Fruit fly (Drosophila melanogaster) whole organism, embryonic: ENCODE measurements around the gene Mettl2.

ENCODE experiments used
- BEAF-32 ChIP-seq: fragments of 200-800 bp; sonication (Bioruptor generic); optimal IDR thresholded peaks from 3 replicates; lab custom pipeline; 2017; ENCODE audit warnings: missing biosample characterization, missing genetic modification characterization, mild to moderate bottlenecking, moderate library complexity, missing genetic modification reagents
- C15 ChIP-seq: fragments of 200-800 bp; sonication (Bioruptor generic); IDR thresholded peaks from 3 replicates; pipeline ENCODE4 v1.3.6; 2022; ENCODE audit warnings: missing biosample characterization, missing genetic modification characterization
- CG10321 ChIP-seq: fragments of 200-800 bp; sonication (Bioruptor generic); IDR thresholded peaks from 2 replicates; pipeline ENCODE4 v1.3.6; 2022; ENCODE audit warnings: missing biosample characterization, missing genetic modification characterization
- CG10543 ChIP-seq: fragments of 200-800 bp; sonication (Bioruptor generic); optimal IDR thresholded peaks from 3 replicates; lab custom pipeline; 2017; ENCODE audit warnings: missing biosample characterization, mild to moderate bottlenecking, missing genetic modification characterization, moderate library complexity
- CG13775 ChIP-seq: fragments of 200-800 bp; sonication (Bioruptor generic); optimal IDR thresholded peaks from 3 replicates; lab custom pipeline; 2017; ENCODE audit warnings: missing biosample characterization, mild to moderate bottlenecking, missing genetic modification characterization
- CG15514 ChIP-seq: fragments of 200-800 bp; sonication (Bioruptor generic); optimal IDR thresholded peaks from 3 replicates; lab custom pipeline; 2017; ENCODE audit warnings: missing biosample characterization, missing genetic modification characterization, mild to moderate bottlenecking, moderate library complexity, missing genetic modification reagents
- CG1647 ChIP-seq: fragments of 200-800 bp; sonication (Bioruptor generic); optimal IDR thresholded peaks from 3 replicates; lab custom pipeline; 2016; ENCODE audit warnings: missing biosample characterization, missing genetic modification characterization
- CG16813 ChIP-seq: fragments of 200-800 bp; sonication (Bioruptor generic); IDR thresholded peaks from 3 replicates; pipeline ENCODE4 v1.3.6; 2022; ENCODE audit warnings: missing biosample characterization, missing genetic modification characterization; ENCODE audit not compliant: partially characterized antibody
- CG17361 ChIP-seq: fragments of 200-800 bp; sonication (Bioruptor generic); IDR thresholded peaks from 3 replicates; pipeline ENCODE4 v1.3.6; 2022; ENCODE audit warnings: missing biosample characterization, missing genetic modification characterization
- CG17829 ChIP-seq: fragments of 200-800 bp; optimal IDR thresholded peaks from 2 replicates; lab custom pipeline; 2019; ENCODE audit warnings: missing biosample characterization, mild to moderate bottlenecking, missing genetic modification characterization, moderate library complexity
- CG18599 ChIP-seq: fragments of 200-800 bp; sonication (Bioruptor generic); optimal IDR thresholded peaks from 3 replicates; lab custom pipeline; 2017; ENCODE audit warnings: missing biosample characterization, missing genetic modification characterization, mild to moderate bottlenecking, moderate library complexity, missing genetic modification reagents
- CG31441 ChIP-seq: fragments of 200-800 bp; sonication (Bioruptor generic); IDR thresholded peaks from 2 replicates; pipeline ENCODE4 v1.3.6; 2022; ENCODE audit warnings: missing biosample characterization, missing genetic modification characterization
- CG3163 ChIP-seq: fragments of 200-800 bp; sonication (Bioruptor generic); optimal IDR thresholded peaks from 3 replicates; lab custom pipeline; 2016; ENCODE audit warnings: missing biosample characterization, missing genetic modification characterization
- CG4328 ChIP-seq: fragments of 200-800 bp; sonication (Bioruptor generic); optimal IDR thresholded peaks from 3 replicates; lab custom pipeline; 2017; ENCODE audit warnings: missing biosample characterization, missing genetic modification reagents, missing genetic modification characterization
- CG6689 ChIP-seq: fragments of 200-800 bp; sonication (Bioruptor generic); IDR thresholded peaks from 2 replicates; pipeline ENCODE4 v1.3.6; 2022; ENCODE audit warnings: missing biosample characterization, missing genetic modification characterization
- CG9817 ChIP-seq: fragments of 200-800 bp; sonication (Bioruptor generic); optimal IDR thresholded peaks from 2 replicates; lab custom pipeline; 2018; ENCODE audit warnings: missing biosample characterization, mild to moderate bottlenecking, missing genetic modification characterization, moderate library complexity
- Dad ChIP-seq: fragments of 200-800 bp; sonication (Bioruptor generic); optimal IDR thresholded peaks from 3 replicates; lab custom pipeline; 2016; ENCODE audit warnings: missing biosample characterization, missing genetic modification characterization
- Dip3 ChIP-seq: fragments of 200-800 bp; sonication (Bioruptor generic); optimal IDR thresholded peaks from 3 replicates; lab custom pipeline; 2016; ENCODE audit warnings: missing biosample characterization, missing genetic modification characterization
- Fer1 ChIP-seq: fragments of 200-800 bp; sonication (Bioruptor generic); optimal IDR thresholded peaks from 2 replicates; lab custom pipeline; 2017; ENCODE audit warnings: missing biosample characterization, mild to moderate bottlenecking, missing genetic modification characterization
- HLH54F ChIP-seq: fragments of 200-800 bp; sonication (Bioruptor generic); optimal IDR thresholded peaks from 3 replicates; lab custom pipeline; 2016; ENCODE audit warnings: missing biosample characterization, missing genetic modification characterization
- Hey ChIP-seq: fragments of 200-800 bp; sonication (Bioruptor generic); optimal IDR thresholded peaks from 3 replicates; lab custom pipeline; 2018; ENCODE audit warnings: missing biosample characterization, mild to moderate bottlenecking, missing genetic modification characterization
- Nf-YA ChIP-seq: fragments of 200-800 bp; sonication (Bioruptor generic); IDR thresholded peaks from 2 replicates; pipeline ENCODE4 v1.3.6; 2022; ENCODE audit warnings: missing biosample characterization, missing genetic modification characterization
- Taf1 ChIP-seq: fragments of 200-800 bp; sonication (Bioruptor generic); IDR thresholded peaks from 2 replicates; pipeline ENCODE4 v1.3.6; 2022; ENCODE audit warnings: missing biosample characterization, missing genetic modification characterization
- Usf ChIP-seq: fragments of 200-800 bp; sonication (Bioruptor generic); optimal IDR thresholded peaks from 2 replicates; lab custom pipeline; 2017; ENCODE audit warnings: missing genotype, missing biosample characterization, missing genetic modification characterization
- YL-1 ChIP-seq: fragments of 200-800 bp; sonication (Bioruptor generic); optimal IDR thresholded peaks from 3 replicates; lab custom pipeline; 2017; ENCODE audit warnings: missing biosample characterization, mild to moderate bottlenecking, missing genetic modification characterization
- ara ChIP-seq: fragments of 200-800 bp; sonication (Bioruptor generic); IDR thresholded peaks from 2 replicates; pipeline ENCODE4 v1.3.6; 2022; ENCODE audit warnings: missing biosample characterization, missing genetic modification characterization
- bcd ChIP-seq: fragments of 200-800 bp; sonication (Bioruptor generic); optimal IDR thresholded peaks from 2 replicates; lab custom pipeline; 2017; ENCODE audit warnings: missing biosample characterization, mild to moderate bottlenecking, missing genetic modification characterization
- dan ChIP-seq: fragments of 200-800 bp; sonication (Bioruptor generic); IDR thresholded peaks from 2 replicates; pipeline ENCODE4 v1.3.6; 2022; ENCODE audit warnings: missing biosample characterization, missing genetic modification characterization
- gsb ChIP-seq: fragments of 200-800 bp; sonication (Bioruptor generic); IDR thresholded peaks from 2 replicates; pipeline ENCODE4 v1.3.6; 2022; ENCODE audit warnings: missing biosample characterization, missing genetic modification characterization
- her ChIP-seq: fragments of 200-800 bp; sonication (Bioruptor generic); optimal IDR thresholded peaks from 2 replicates; lab custom pipeline; 2016; ENCODE audit warnings: missing biosample characterization, missing genetic modification characterization
- hth ChIP-seq: fragments of >200 bp; optimal IDR thresholded peaks from 2 replicates; lab custom pipeline; 2017; ENCODE audit warnings: inconsistent platforms
- kah ChIP-seq: fragments of 200-800 bp; sonication (Bioruptor generic); optimal IDR thresholded peaks from 2 replicates; lab custom pipeline; 2018; ENCODE audit warnings: missing biosample characterization, mild to moderate bottlenecking, missing genetic modification characterization
- lab ChIP-seq: fragments of 200-800 bp; sonication (Bioruptor generic); optimal IDR thresholded peaks from 3 replicates; lab custom pipeline; 2017; ENCODE audit warnings: missing biosample characterization, missing genetic modification characterization, mild to moderate bottlenecking, moderate library complexity, missing genetic modification reagents
- lmd ChIP-seq: fragments of 200-800 bp; sonication (Bioruptor generic); IDR thresholded peaks from 2 replicates; pipeline ENCODE4 v1.3.6; 2022; ENCODE audit warnings: missing biosample characterization, missing genetic modification characterization
- lov ChIP-seq, 2 experiments: fragments of 200-800 bp in 1 of 2; fragments of >200 bp in 1 of 2; sonication (Bioruptor generic) in 1 of 2; IDR thresholded peaks in 1 of 2; optimal IDR thresholded peaks in 1 of 2; 2 replicates in 1 of 2; 3 replicates in 1 of 2; pipeline versions ENCODE4 v1.3.6 to Lab custom; 2017 to 2022; ENCODE audit warnings: missing biosample characterization in 1 of 2, missing genetic modification characterization in 1 of 2
- luna ChIP-seq: fragments of 200-800 bp; sonication (Bioruptor generic); optimal IDR thresholded peaks from 2 replicates; lab custom pipeline; 2016; ENCODE audit warnings: missing biosample characterization, missing genetic modification characterization
- mld ChIP-seq: fragments of 200-800 bp; sonication (Bioruptor generic); IDR thresholded peaks from 3 replicates; pipeline ENCODE4 v1.3.6; 2022; ENCODE audit warnings: missing biosample characterization, missing genetic modification characterization; ENCODE audit not compliant: partially characterized antibody
- nerfin-2 ChIP-seq: fragments of 200-800 bp; sonication (Bioruptor generic); IDR thresholded peaks from 2 replicates; pipeline ENCODE4 v1.3.6; 2022; ENCODE audit warnings: missing biosample characterization, missing genetic modification characterization; ENCODE audit not compliant: partially characterized antibody
- onecut ChIP-seq: fragments of 200-800 bp; sonication (Bioruptor generic); IDR thresholded peaks from 2 replicates; pipeline ENCODE4 v1.3.6; 2022; ENCODE audit warnings: missing biosample characterization, missing genetic modification characterization
- psq ChIP-seq: fragments of 200-800 bp; sonication (Bioruptor generic); optimal IDR thresholded peaks from 2 replicates; lab custom pipeline; 2017; ENCODE audit warnings: missing biosample characterization, missing genetic modification characterization
- ranshi ChIP-seq: fragments of 200-800 bp; sonication (Bioruptor generic); IDR thresholded peaks from 2 replicates; pipeline ENCODE4 v1.3.6; 2022; ENCODE audit warnings: missing biosample characterization, missing genetic modification characterization
- rib ChIP-seq: fragments of 200-800 bp; sonication (Bioruptor generic); IDR thresholded peaks from 2 replicates; pipeline ENCODE4 v1.3.6; 2022; ENCODE audit warnings: missing biosample characterization, missing genetic modification characterization
- sd ChIP-seq: fragments of 200-800 bp; sonication (Bioruptor generic); optimal IDR thresholded peaks from 3 replicates; lab custom pipeline; 2018; ENCODE audit warnings: missing biosample characterization, mild to moderate bottlenecking, missing genetic modification characterization, moderate library complexity
- slbo ChIP-seq: fragments of 200-800 bp; sonication (Bioruptor generic); IDR thresholded peaks from 2 replicates; pipeline ENCODE4 v1.3.6; 2022; ENCODE audit warnings: missing biosample characterization, missing genetic modification characterization
- so ChIP-seq: fragments of 200-800 bp; sonication (Bioruptor generic); IDR thresholded peaks from 3 replicates; pipeline ENCODE4 v1.3.6; 2022; ENCODE audit warnings: missing biosample characterization, missing genetic modification characterization
- sob ChIP-seq: fragments of 200-800 bp; sonication (Bioruptor generic); IDR thresholded peaks from 2 replicates; pipeline ENCODE4 v1.3.6; 2022; ENCODE audit warnings: missing biosample characterization, missing genetic modification characterization
- sr ChIP-seq: fragments of 200-800 bp; sonication (Bioruptor generic); IDR thresholded peaks from 3 replicates; pipeline ENCODE4 v1.3.6; 2022; ENCODE audit warnings: missing biosample characterization, missing genetic modification characterization
- toy ChIP-seq: fragments of 200-800 bp; sonication (Bioruptor generic); IDR thresholded peaks from 2 replicates; pipeline ENCODE4 v1.3.6; 2022; ENCODE audit warnings: missing biosample characterization, missing genetic modification characterization
- zen ChIP-seq: fragments of 200-800 bp; sonication (Bioruptor generic); optimal IDR thresholded peaks from 3 replicates; lab custom pipeline; 2018; ENCODE audit warnings: missing biosample characterization, mild to moderate bottlenecking, missing genetic modification characterization, moderate library complexity

The Mettl2 gene

dm6 chr3L:1591692-1592371 lies 47.2 kb downstream of the Mettl2 start (continued):
- TF ChIP-seq CG18599 (peak; percentile 96), hth (lab: Kevin White, UChicago) (no peak), bcd (GFP tag; lab: Kevin White, UChicago) (peak; percentile 58), CG6689 (GFP tag; lab: Robert Waterston, UW) (peak; percentile 36; the same call in 1 of the 2 replicates), sr (no peak), CG17829 (tag; lab: Kevin White, UChicago) (no peak), CG16813 (GFP tag; lab: Robert Waterston, UW) (no peak), nerfin-2 (GFP tag; lab: Robert Waterston, UW) (no peak), BEAF-32 (GFP tag; lab: Kevin White, UChicago) (no peak), CG9817 (tag; lab: Kevin White, UChicago) (peak; percentile 78), YL-1 (GFP tag; lab: Kevin White, UChicago) (peak; percentile 44), luna (peak; percentile 66), kah (GFP tag; lab: Kevin White, UChicago) (peak; percentile 47), zen (no peak), Usf (peak; percentile 14), CG3163 (GFP tag; lab: Kevin White, UChicago) (peak; percentile 16), CG31441 (GFP tag; lab: Robert Waterston, UW) (peak; percentile 38; the same call in 1 of the 2 replicates), HLH54F (GFP tag; lab: Kevin White, UChicago) (peak; percentile 46), ranshi (GFP tag; lab: Robert Waterston, UW) (peak; percentile 55; the same call in 1 of the 2 replicates), Dip3 (peak; percentile 84), ara (GFP tag; lab: Robert Waterston, UW) (no peak), Dad (GFP tag; lab: Kevin White, UChicago) (peak; percentile 44), her (GFP tag; lab: Kevin White, UChicago) (peak; percentile 53), CG17361 (no peak), so (GFP tag; lab: Robert Waterston, UW) (peak; percentile 66; the same call in 1 of the 3 replicates), Hey (tag; lab: Kevin White, UChicago) (peak; percentile 77), sd (tag; lab: Kevin White, UChicago) (no peak), Fer1 (peak; percentile 92), toy (GFP tag; lab: Robert Waterston, UW) (0 out of 2 replicates have a peak, but pooled peaks have one; percentile 18), CG10543 (GFP tag; lab: Kevin White, UChicago) (peak; percentile 82), rib (GFP tag; lab: Robert Waterston, UW) (peak; percentile 93), slbo (GFP tag; lab: Robert Waterston, UW) (peak; percentile 33), CG4328 (GFP tag; lab: Kevin White, UChicago) (peak; percentile 66), CG15514 (GFP tag; lab: Kevin White, UChicago) (peak; percentile 92), lov (optimal IDR thresholded peaks at IDR 0.05; lab: Kevin White, UChicago) (no peak), lov (GFP tag; IDR thresholded peaks at IDR 0.05; lab: Robert Waterston, UW) (0 out of 3 replicates have a peak, but pooled peaks have one; percentile 31), CG13775 (GFP tag; lab: Kevin White, UChicago) (peak; percentile 17), lmd (GFP tag; lab: Robert Waterston, UW) (no peak; the same call in 1 of the 2 replicates), CG1647 (GFP tag; lab: Kevin White, UChicago) (peak; percentile 81), sob (GFP tag; lab: Robert Waterston, UW) (peak; percentile 84; the same call in 1 of the 2 replicates), dan (GFP tag; lab: Robert Waterston, UW) (no peak), C15 (GFP tag; lab: Robert Waterston, UW) (peak; percentile 45; the same call in 1 of the 3 replicates), CG10321 (GFP tag; lab: Robert Waterston, UW) (0 out of 2 replicates have a peak, but pooled peaks have one; percentile 26), gsb (GFP tag; lab: Robert Waterston, UW) (peak; percentile 52; the same call in 1 of the 2 replicates), mld (GFP tag; lab: Robert Waterston, UW) (no peak), psq (peak; percentile 6), Nf-YA (peak; percentile 47; the same call in 1 of the 2 replicates), Taf1 (GFP tag; lab: Robert Waterston, UW) (peak; percentile 36; the same call in 1 of the 2 replicates), onecut (GFP tag; lab: Robert Waterston, UW) (peak; percentile 66), lab (GFP tag; lab: Kevin White, UChicago) (peak; percentile 97)
